Worm (Caenorhabditis elegans): ENCODE measurements around the gene rap-2.

DNA sequence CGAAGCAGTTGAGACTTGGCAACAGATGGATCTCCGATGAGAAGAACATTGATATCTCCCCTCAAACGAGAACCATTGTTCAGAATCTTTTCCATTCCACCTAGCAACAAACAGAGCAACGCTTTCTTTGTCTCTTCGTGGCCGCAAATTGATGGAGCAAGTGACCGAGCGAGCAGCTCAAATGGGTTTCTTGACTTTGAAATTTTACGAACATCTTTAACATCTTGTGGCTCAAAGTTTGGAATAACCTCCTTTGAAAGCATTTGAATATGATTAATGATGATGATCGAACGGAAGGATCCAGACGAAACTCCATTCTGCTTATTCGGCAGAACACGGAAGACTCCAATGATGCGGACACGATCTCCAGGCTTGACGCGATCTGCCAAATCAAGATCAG is 5.5 kb downstream of the rap-2 start:
- TF ChIP-seq pqm-1 (tag; optimal IDR thresholded peaks at IDR 0.05), result no peak
- no peak for TF ChIP-seq lin-35 (GFP tag; optimal IDR thresholded peaks at IDR 0.05)
- TF ChIP-seq tbx-2 (tag; optimal IDR thresholded peaks at IDR 0.05), result no peak
- no peak for TF ChIP-seq nhr-12 (tag; optimal IDR thresholded peaks at IDR 0.05)
- TF ChIP-seq tlp-1 (tag; optimal IDR thresholded peaks at IDR 0.05), result no peak
- TF ChIP-seq nhr-237 (tag; optimal IDR thresholded peaks at IDR 0.05), result no peak
- no peak for TF ChIP-seq aly-2 (tag; optimal IDR thresholded peaks at IDR 0.05)
- TF ChIP-seq unc-130 (tag; optimal IDR thresholded peaks at IDR 0.05), result no peak
